Fruit fly (Drosophila melanogaster): Measurements from ENCODE around the gene orb2.

orb2 gene

dm6 chr3L:8953199-8953956 lies 885 bp downstream of the orb2 start (continued):
- TF ChIP-seq pfk (GFP tag; optimal IDR thresholded peaks at IDR 0.05), result peak; percentile 11
- peak; percentile 2 for TF ChIP-seq CG7928 (GFP tag; optimal IDR thresholded peaks at IDR 0.05)
- no peak for TF ChIP-seq ac (GFP tag; optimal IDR thresholded peaks at IDR 0.05)
- TF ChIP-seq Sox102F (GFP tag; optimal IDR thresholded peaks at IDR 0.05), result peak; percentile 62
- no peak for TF ChIP-seq Dip2 (GFP tag; IDR thresholded peaks at IDR 0.05)
- peak; percentile 87 for TF ChIP-seq CG12155 (GFP tag; optimal IDR thresholded peaks at IDR 0.05)
- peak; percentile 17 for TF ChIP-seq Scr (GFP tag; IDR thresholded peaks at IDR 0.05; ENCODE audit: partially characterized antibody)
- TF ChIP-seq CG10147 (GFP tag; optimal IDR thresholded peaks at IDR 0.05), result peak; percentile 62
- TF ChIP-seq CG31441 (GFP tag; IDR thresholded peaks at IDR 0.05), result peak; percentile 84
- TF ChIP-seq crp (GFP tag; optimal IDR thresholded peaks at IDR 0.05), result peak in 1 of 2 experiments; percentile 52
- TF ChIP-seq CG17361 (GFP tag; IDR thresholded peaks at IDR 0.05), result peak; percentile 83
- TF ChIP-seq maf-S (GFP tag; optimal IDR thresholded peaks at IDR 0.05), result peak; percentile 55
- peak; percentile 74 for TF ChIP-seq Oli (tag; optimal IDR thresholded peaks at IDR 0.05)
- TF ChIP-seq exex (tag; optimal IDR thresholded peaks at IDR 0.05), result peak; percentile 42
- peak; percentile 82 for TF ChIP-seq CoRest (tag; optimal IDR thresholded peaks at IDR 0.05)
- peak; percentile 96 for TF ChIP-seq CG4707 (GFP tag; optimal IDR thresholded peaks at IDR 0.05)
- no peak; the same call in 1 of the 2 replicates for TF ChIP-seq CG14441 (GFP tag; IDR thresholded peaks at IDR 0.05)
- no peak for TF ChIP-seq tll (GFP tag; optimal IDR thresholded peaks at IDR 0.05)
- TF ChIP-seq dmrt99B (tag; optimal IDR thresholded peaks at IDR 0.05), result peak; percentile 79
- peak; percentile 26 for TF ChIP-seq CG9437 (GFP tag; optimal IDR thresholded peaks at IDR 0.05)
- TF ChIP-seq Spps (tag; optimal IDR thresholded peaks at IDR 0.05), result peak; percentile 10
- TF ChIP-seq CG6813 (GFP tag; optimal IDR thresholded peaks at IDR 0.05), result peak; percentile 69
- peak in 1 of 2 experiments; percentile 34 for TF ChIP-seq chif (GFP tag; optimal IDR thresholded peaks at IDR 0.05)
- no peak for TF ChIP-seq emc (GFP tag; optimal IDR thresholded peaks at IDR 0.05)
- TF ChIP-seq stc (GFP tag; IDR thresholded peaks at IDR 0.05), result no peak
- TF ChIP-seq CG2678 (tag; optimal IDR thresholded peaks at IDR 0.05), result peak; percentile 84
- peak; percentile 51 for TF ChIP-seq CG10267 (tag; optimal IDR thresholded peaks at IDR 0.05)
- TF ChIP-seq CG15601 (tag; optimal IDR thresholded peaks at IDR 0.05), result peak; percentile 40
- TF ChIP-seq Med (GFP tag), result peak; percentile 82
- TF ChIP-seq Mes4 (GFP tag; optimal IDR thresholded peaks at IDR 0.05), result peak; percentile 37
- TF ChIP-seq klu (GFP tag; IDR thresholded peaks at IDR 0.05), result no peak
- TF ChIP-seq z (GFP tag; IDR thresholded peaks at IDR 0.05), result no peak
- TF ChIP-seq ato (GFP tag; IDR thresholded peaks at IDR 0.05; ENCODE audit: partially characterized antibody), result peak; percentile 27; the same call in 1 of the 2 replicates
- peak; percentile 8 for TF ChIP-seq CG8089 (GFP tag; optimal IDR thresholded peaks at IDR 0.05)
- TF ChIP-seq CG2116 (GFP tag; optimal IDR thresholded peaks at IDR 0.05), result peak; percentile 44
- peak; percentile 53 for TF ChIP-seq Bgb (GFP tag; IDR thresholded peaks at IDR 0.05; ENCODE audit: partially characterized antibody)
- TF ChIP-seq gro (GFP tag; optimal IDR thresholded peaks at IDR 0.05), result peak; percentile 29
- TF ChIP-seq phol (tag; optimal IDR thresholded peaks at IDR 0.05), result peak; percentile 73
- no peak for TF ChIP-seq Gsc (GFP tag; IDR thresholded peaks at IDR 0.05)
- TF ChIP-seq HHEX (GFP tag; optimal IDR thresholded peaks at IDR 0.05), result peak; percentile 75
- peak; percentile 60 for TF ChIP-seq nau (GFP tag; optimal IDR thresholded peaks at IDR 0.05)
- peak; percentile 72 for TF ChIP-seq CG17385 (GFP tag; optimal IDR thresholded peaks at IDR 0.05)
- no peak for TF ChIP-seq hth (optimal IDR thresholded peaks at IDR 0.05)
- peak; percentile 57 to 99 for TF ChIP-seq Pdp1 (GFP tag; optimal IDR thresholded peaks at IDR 0.05)
- peak; percentile 55 for TF ChIP-seq CrebB (tag; optimal IDR thresholded peaks at IDR 0.05)
- TF ChIP-seq CG11560 (tag; IDR thresholded peaks at IDR 0.05), result no peak
- TF ChIP-seq CG33557 (GFP tag; optimal IDR thresholded peaks at IDR 0.05), result peak; percentile 16
- no peak for TF ChIP-seq seq (GFP tag; IDR thresholded peaks at IDR 0.05)

Measured in whole organism, embryonic.